Worm (Caenorhabditis elegans) whole organism, young adult: ENCODE data around the gene Y50E8A.12.

ENCODE experiments used
- B0035.1 ChIP-seq: sonication (generic microtip); optimal IDR thresholded peaks from 2 replicates; lab custom pipeline; 2016; ENCODE audit warnings: missing genetic modification characterization, mild to moderate bottlenecking, missing compliant biosample characterization, missing genotype, missing genetic modification reagents
- D2030.7 ChIP-seq: fragments of 200-800 bp; sonication (Bioruptor generic); IDR thresholded peaks from 2 replicates; pipeline ENCODE4 v1.3.6; 2022; ENCODE audit warnings: missing genetic modification reagents, missing genetic modification characterization, missing compliant biosample characterization
- F10E7.11 ChIP-seq: sonication (generic microtip); optimal IDR thresholded peaks from 2 replicates; lab custom pipeline; 2017; ENCODE audit warnings: mild to moderate bottlenecking, missing genetic modification characterization, moderate library complexity, missing compliant biosample characterization
- F23B12.7 ChIP-seq: sonication (generic microtip); optimal IDR thresholded peaks from 2 replicates; lab custom pipeline; 2017; ENCODE audit warnings: missing genetic modification characterization, mild to moderate bottlenecking, missing compliant biosample characterization, antibody characterized with exemption, moderate library complexity; ENCODE audit not compliant: insufficient read depth
- F33H1.4 ChIP-seq: fragments of 200-800 bp; sonication (Bioruptor generic); IDR thresholded peaks from 2 replicates; pipeline ENCODE4 v1.3.6; 2022; ENCODE audit warnings: missing genetic modification reagents, missing genetic modification characterization, missing compliant biosample characterization
- F39B2.1 ChIP-seq: fragments of 200-800 bp; sonication (Bioruptor generic); IDR thresholded peaks from 2 replicates; pipeline ENCODE4 v1.3.6; 2022; ENCODE audit warnings: missing genetic modification reagents, missing genetic modification characterization, missing compliant biosample characterization
- F49E8.2 ChIP-seq: sonication (generic microtip); optimal IDR thresholded peaks from 3 replicates; lab custom pipeline; 2017; ENCODE audit warnings: missing genetic modification characterization, mild to moderate bottlenecking, missing compliant biosample characterization, antibody characterized with exemption, moderate library complexity; ENCODE audit not compliant: insufficient read depth
- Y53F4B.3 ChIP-seq: fragments of 200-800 bp; sonication (Bioruptor generic); IDR thresholded peaks from 2 replicates; pipeline ENCODE4 v1.3.6; 2022; ENCODE audit warnings: missing genetic modification reagents, missing genetic modification characterization, missing compliant biosample characterization
- Y53G8AR.9 ChIP-seq: fragments of 200-800 bp; sonication (Bioruptor generic); conservative IDR thresholded peaks from 2 replicates; pipeline ENCODE4 v1.3.6; 2022; ENCODE audit warnings: missing genetic modification reagents, missing genetic modification characterization, missing compliant biosample characterization
- Y56A3A.18 ChIP-seq: fragments of 200-800 bp; sonication (Bioruptor generic); IDR thresholded peaks from 2 replicates; pipeline ENCODE4 v1.3.6; 2022; ENCODE audit warnings: missing genetic modification reagents, missing genetic modification characterization, missing compliant biosample characterization
- Y67H2A.10 ChIP-seq: fragments of 200-800 bp; sonication (Bioruptor generic); conservative IDR thresholded peaks from 2 replicates; pipeline ENCODE4 v1.3.6; 2022; ENCODE audit warnings: missing genetic modification reagents, missing genetic modification characterization, missing compliant biosample characterization
- ZK185.1 ChIP-seq: sonication (generic microtip); optimal IDR thresholded peaks from 2 replicates; lab custom pipeline; 2016; ENCODE audit warnings: mild to moderate bottlenecking, missing genetic modification characterization, missing compliant biosample characterization; ENCODE audit not compliant: poor library complexity, severe bottlenecking
- attf-6 ChIP-seq: fragments of 200-800 bp; sonication (Bioruptor generic); IDR thresholded peaks from 2 replicates; pipeline ENCODE4 v1.3.6; 2022; ENCODE audit warnings: missing genetic modification reagents, missing genetic modification characterization, missing compliant biosample characterization
- bed-1 ChIP-seq: fragments of 200-800 bp; sonication (Bioruptor generic); IDR thresholded peaks from 2 replicates; pipeline ENCODE4 v1.3.6; 2022; ENCODE audit warnings: missing genetic modification reagents, missing genetic modification characterization, missing compliant biosample characterization
- cebp-1 ChIP-seq, 2 experiments: fragments of 200-800 bp in 1 of 2; sonication (Bioruptor generic) in 1 of 2; sonication (generic microtip) in 1 of 2; IDR thresholded peaks in 1 of 2; optimal IDR thresholded peaks in 1 of 2; 2 replicates each; pipeline versions ENCODE4 v1.3.6 to Lab custom; 2017 to 2022; ENCODE audit warnings: missing compliant biosample characterization in 2 of 2, missing genetic modification characterization in 2 of 2, mild to moderate bottlenecking in 1 of 2, missing genetic modification reagents in 1 of 2, moderate library complexity in 1 of 2
- ceh-79 ChIP-seq: sonication (generic microtip); optimal IDR thresholded peaks from 2 replicates; lab custom pipeline; 2017; ENCODE audit warnings: mild to moderate bottlenecking, missing genetic modification characterization, missing compliant biosample characterization
- dox-1 ChIP-seq: fragments of 200-800 bp; sonication (Bioruptor generic); IDR thresholded peaks from 2 replicates; pipeline ENCODE4 v1.3.6; 2022; ENCODE audit warnings: missing genetic modification reagents, missing genetic modification characterization, missing compliant biosample characterization
- egrh-3 ChIP-seq: fragments of 200-800 bp; sonication (Bioruptor generic); IDR thresholded peaks from 2 replicates; pipeline ENCODE4 v1.3.6; 2022; ENCODE audit warnings: missing genetic modification reagents, missing genetic modification characterization, missing compliant biosample characterization
- hrde-1 ChIP-seq: sonication (generic microtip); optimal IDR thresholded peaks from 2 replicates; lab custom pipeline; 2016; ENCODE audit warnings: missing genetic modification characterization, mild to moderate bottlenecking, missing compliant biosample characterization, moderate library complexity, missing genotype, missing genetic modification reagents, borderline replicate concordance
- let-526 ChIP-seq: fragments of 200-800 bp; sonication (Bioruptor generic); IDR thresholded peaks from 2 replicates; pipeline ENCODE4 v1.3.6; 2022; ENCODE audit warnings: missing genetic modification reagents, missing genetic modification characterization, missing compliant biosample characterization
- lin-26 ChIP-seq: fragments of 200-800 bp; sonication (Bioruptor generic); IDR thresholded peaks from 2 replicates; pipeline ENCODE4 v1.3.6; 2022; ENCODE audit warnings: missing genetic modification reagents, missing genetic modification characterization, missing compliant biosample characterization
- lin-35 ChIP-seq, 3 experiments: fragments of 150-350 bp in 2 of 3; sonication (generic microtip) in 1 of 3; optimal IDR thresholded peaks; 2 replicates each; lab custom pipeline; 2014 to 2018; ENCODE audit warnings: missing biosample characterization in 3 of 3, missing genetic modification characterization in 3 of 3, missing genetic modification reagents in 3 of 3
- lin-54 ChIP-seq: fragments of 200-800 bp; sonication (Bioruptor generic); optimal IDR thresholded peaks from 2 replicates; lab custom pipeline; 2018; ENCODE audit warnings: mild to moderate bottlenecking, missing genetic modification characterization, missing compliant biosample characterization
- lsy-27 ChIP-seq: sonication (generic microtip); optimal IDR thresholded peaks from 2 replicates; lab custom pipeline; 2017; ENCODE audit warnings: missing genetic modification characterization, mild to moderate bottlenecking, missing compliant biosample characterization, antibody characterized with exemption, missing genotype, borderline replicate concordance; ENCODE audit not compliant: insufficient read depth
- madf-8 ChIP-seq: fragments of 200-800 bp; sonication (Bioruptor generic); conservative IDR thresholded peaks from 2 replicates; pipeline ENCODE4 v1.3.6; 2022; ENCODE audit warnings: missing genetic modification reagents, missing genetic modification characterization, missing compliant biosample characterization
- mcd-1 ChIP-seq: fragments of 200-800 bp; sonication (Bioruptor generic); IDR thresholded peaks from 2 replicates; pipeline ENCODE4 v1.3.6; 2022; ENCODE audit warnings: missing genetic modification reagents, missing genetic modification characterization, missing compliant biosample characterization
- nhr-120 ChIP-seq: fragments of 200-800 bp; sonication (Bioruptor generic); IDR thresholded peaks from 2 replicates; pipeline ENCODE4 v1.3.6; 2022; ENCODE audit warnings: missing genetic modification characterization, missing compliant biosample characterization
- nhr-27 ChIP-seq: fragments of 200-800 bp; sonication (Bioruptor generic); optimal IDR thresholded peaks from 2 replicates; lab custom pipeline; 2018; ENCODE audit warnings: mild to moderate bottlenecking, missing genetic modification characterization, moderate library complexity, missing compliant biosample characterization
- repo-1 ChIP-seq: sonication (generic microtip); optimal IDR thresholded peaks from 2 replicates; lab custom pipeline; 2017; ENCODE audit warnings: mild to moderate bottlenecking, missing genetic modification characterization, missing compliant biosample characterization
- sea-2 ChIP-seq: fragments of 200-800 bp; sonication (Bioruptor generic); IDR thresholded peaks from 2 replicates; pipeline ENCODE4 v1.3.6; 2022; ENCODE audit warnings: missing genetic modification characterization, missing compliant biosample characterization
- tbp1 ChIP-seq: fragments of 200-800 bp; sonication (Bioruptor generic); optimal IDR thresholded peaks from 2 replicates; lab custom pipeline; 2018; ENCODE audit warnings: mild to moderate bottlenecking, missing genetic modification characterization, missing compliant biosample characterization
- tbx-9 ChIP-seq: sonication (generic microtip); optimal IDR thresholded peaks from 2 replicates; lab custom pipeline; 2016; ENCODE audit warnings: borderline replicate concordance, missing genetic modification characterization, inconsistent platforms, missing compliant biosample characterization
- zfh-2 ChIP-seq: fragments of 200-800 bp; sonication (Bioruptor generic); conservative IDR thresholded peaks from 2 replicates; pipeline ENCODE4 v1.3.6; 2022; ENCODE audit warnings: missing genetic modification reagents, missing genetic modification characterization, missing compliant biosample characterization
- ztf-18 ChIP-seq: sonication (generic microtip); optimal IDR thresholded peaks from 2 replicates; lab custom pipeline; 2016; ENCODE audit warnings: missing genotype, mild to moderate bottlenecking, missing genetic modification characterization, missing compliant biosample characterization
- ztf-22 ChIP-seq: fragments of 200-800 bp; sonication (Bioruptor generic); optimal IDR thresholded peaks from 2 replicates; lab custom pipeline; 2018; ENCODE audit warnings: mild to moderate bottlenecking, missing genetic modification characterization, moderate library complexity, missing compliant biosample characterization
- ztf-6 ChIP-seq: fragments of 200-800 bp; sonication (Bioruptor generic); IDR thresholded peaks from 2 replicates; pipeline ENCODE4 v1.3.6; 2022; ENCODE audit warnings: missing genetic modification reagents, missing genetic modification characterization, missing compliant biosample characterization

Gene Y50E8A.12

ce11 chrV:14763582-14763981 lies 20.4 kb downstream of the Y50E8A.12 start:
- TF ChIP-seq repo-1 (tag; lab: Kevin White, UChicago): no peak
- TF ChIP-seq F10E7.11 (tag; lab: Kevin White, UChicago): no peak
- no peak for TF ChIP-seq zfh-2 (GFP tag; lab: Robert Waterston, UW)
- TF ChIP-seq Y53G8AR.9: no peak
- TF ChIP-seq lin-54 (GFP tag; lab: Kevin White, UChicago): no peak

DNA sequence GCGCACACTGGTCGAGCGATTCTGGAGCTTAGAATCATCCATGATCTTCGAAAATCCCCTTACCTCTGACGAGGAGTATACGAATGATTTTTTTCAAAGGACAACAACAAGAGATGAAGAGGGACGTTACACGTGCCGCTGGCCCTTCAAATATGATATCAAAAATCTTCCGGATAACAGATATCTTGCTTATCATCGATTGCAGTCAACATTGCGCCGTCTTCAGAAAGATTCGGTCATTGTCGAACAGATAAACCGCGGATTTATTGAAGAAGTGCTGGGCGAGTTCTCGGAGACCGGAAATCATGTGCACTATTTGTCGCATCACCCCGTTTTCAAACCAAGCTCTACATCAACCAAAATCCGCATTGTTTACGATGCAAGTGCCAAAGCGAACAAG lies 21.4 kb downstream of the Y50E8A.12 start:
- TF ChIP-seq tbx-9: no peak
- TF ChIP-seq egrh-3 (GFP tag; lab: Robert Waterston, UW): no peak
- TF ChIP-seq nhr-120 (GFP tag; lab: Robert Waterston, UW): no peak
- TF ChIP-seq cebp-1 (GFP tag; IDR thresholded peaks at IDR 0.05; lab: Robert Waterston, UW): no peak
- no peak for TF ChIP-seq cebp-1 (tag; optimal IDR thresholded peaks at IDR 0.05; lab: Kevin White, UChicago)
- no peak for TF ChIP-seq ztf-18
- no peak for TF ChIP-seq tbp1
- no peak for TF ChIP-seq ztf-6 (GFP tag; lab: Robert Waterston, UW)
- no peak for TF ChIP-seq ZK185.1
- no peak for TF ChIP-seq D2030.7
- no peak for TF ChIP-seq B0035.1 (tag; lab: Kevin White, UChicago)

DNA sequence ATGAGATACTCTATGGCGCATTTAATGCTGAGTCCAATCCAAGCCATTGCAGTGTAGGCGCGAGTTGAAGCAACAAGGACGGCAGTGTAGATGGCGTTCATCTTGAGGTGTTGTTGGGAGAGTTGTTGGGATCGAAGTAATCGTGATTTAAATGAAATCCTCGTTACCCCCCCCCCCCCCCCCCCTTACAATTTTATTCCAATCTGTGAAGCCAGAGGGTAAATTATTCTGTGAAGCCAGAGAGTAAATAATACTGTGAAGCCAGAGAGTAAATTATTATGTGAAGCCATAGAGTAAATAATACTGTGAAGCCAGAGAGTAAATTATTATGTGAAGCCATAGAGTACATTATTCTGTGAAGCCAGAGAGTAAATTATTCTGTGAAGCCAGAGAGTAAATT lies 33.7 kb downstream of the Y50E8A.12 start, which contains the start of gene nspa-10:
Gene nspa-10, minus strand, starts transcription at position 101 of the 400 bp plus-strand sequence.
- peak; percentile 17; the same call in 1 of the 2 replicates for TF ChIP-seq egrh-3 (GFP tag; lab: Robert Waterston, UW)
- TF ChIP-seq, all 124 proteins: peak for 1; not testable (repeated sequence) for 123

ce11 chrV:14748608-14749137 lies 35.3 kb downstream of the Y50E8A.12 start, which contains the start of the genes lipl-8 and Y50E8A.22:
Gene lipl-8, minus strand, starts transcription at chrV:14748708.
Gene Y50E8A.22, minus strand, starts transcription at chrV:14749087.
- no peak for TF ChIP-seq D2030.7
- TF ChIP-seq nhr-27 (tag; lab: Kevin White, UChicago): no peak
- TF ChIP-seq tbp1: no peak

DNA sequence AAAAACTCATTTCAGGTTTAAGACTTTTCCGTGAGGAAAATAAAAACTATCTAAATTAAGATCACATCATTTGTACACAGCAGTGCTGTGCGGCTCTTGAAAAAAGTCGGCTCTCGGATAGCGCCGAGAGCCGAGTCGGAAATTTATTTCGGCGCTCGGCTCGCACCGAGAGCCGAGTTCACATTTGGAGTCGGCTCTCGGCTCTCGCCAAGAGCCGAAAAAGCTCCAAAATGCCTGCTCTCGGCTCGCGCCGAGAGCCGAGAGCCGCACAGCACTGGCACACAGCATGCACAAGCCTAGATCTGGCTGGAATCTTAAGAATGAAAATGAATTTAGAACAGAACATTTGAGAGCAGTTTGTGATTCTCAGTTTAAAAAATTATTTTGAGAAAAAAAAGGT lies 37.0 kb downstream of the Y50E8A.12 start:
- no peak for TF ChIP-seq cebp-1 (GFP tag; IDR thresholded peaks at IDR 0.05; lab: Robert Waterston, UW)
- TF ChIP-seq cebp-1 (tag; optimal IDR thresholded peaks at IDR 0.05; lab: Kevin White, UChicago): no peak
- no peak for TF ChIP-seq F33H1.4 (GFP tag; lab: Robert Waterston, UW)
- TF ChIP-seq sea-2 (GFP tag; lab: Robert Waterston, UW): no peak
- no peak for TF ChIP-seq ceh-79 (tag; lab: Kevin White, UChicago)
- TF ChIP-seq egrh-3 (GFP tag; lab: Robert Waterston, UW): peak; percentile 70; the same call in 1 of the 2 replicates
- no peak for TF ChIP-seq dox-1 (GFP tag; lab: Robert Waterston, UW)
- no peak for TF ChIP-seq madf-8
- TF ChIP-seq F23B12.7 (tag; lab: Kevin White, UChicago): no peak
- TF ChIP-seq mcd-1 (GFP tag; lab: Robert Waterston, UW): no peak
- peak; percentile 79; the same call in 1 of the 2 replicates for TF ChIP-seq zfh-2 (GFP tag; lab: Robert Waterston, UW)
- no peak for TF ChIP-seq F49E8.2 (tag; lab: Kevin White, UChicago)
- no peak for TF ChIP-seq bed-1 (GFP tag; lab: Robert Waterston, UW)
- TF ChIP-seq let-526 (GFP tag; lab: Robert Waterston, UW): no peak
- no peak for TF ChIP-seq lsy-27
- TF ChIP-seq, all 124 proteins: peak for 2

DNA sequence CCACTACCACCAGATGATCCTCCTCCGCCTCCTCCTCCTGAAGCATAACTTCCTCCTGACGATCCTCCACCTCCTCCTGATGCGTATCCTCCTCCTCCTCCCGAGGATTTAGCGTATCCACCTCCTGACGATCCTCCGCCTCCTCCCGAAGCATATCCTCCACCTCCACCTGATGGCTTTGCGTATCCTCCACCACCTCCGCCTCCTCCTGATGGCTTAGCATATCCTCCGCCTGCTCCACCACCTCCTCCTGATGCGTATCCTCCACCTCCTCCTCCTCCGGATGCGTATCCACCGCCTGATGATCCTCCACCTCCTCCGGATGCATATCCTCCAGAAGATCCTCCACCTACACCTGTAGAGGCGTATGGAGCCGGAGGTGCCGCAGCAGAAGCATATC lies 39.2 kb downstream of the Y50E8A.12 start:
- TF ChIP-seq dox-1 (GFP tag; lab: Robert Waterston, UW): no peak
- TF ChIP-seq lin-26 (GFP tag; lab: Robert Waterston, UW): 0 out of 2 replicates have a peak, but pooled peaks have one; percentile 14
- no peak for TF ChIP-seq hrde-1 (tag; lab: Kevin White, UChicago)
- TF ChIP-seq zfh-2 (GFP tag; lab: Robert Waterston, UW): peak; percentile 85
- no peak for TF ChIP-seq attf-6 (GFP tag; lab: Robert Waterston, UW)
- no peak for TF ChIP-seq tbp1
- no peak for TF ChIP-seq Y56A3A.18 (GFP tag; lab: Robert Waterston, UW)
- no peak for TF ChIP-seq Y67H2A.10 (GFP tag; lab: Robert Waterston, UW)
- peak; percentile 69 for TF ChIP-seq egrh-3 (GFP tag; lab: Robert Waterston, UW)
- no peak for TF ChIP-seq ztf-22 (GFP tag; lab: Kevin White, UChicago)
- TF ChIP-seq D2030.7: no peak
- no peak for TF ChIP-seq Y53F4B.3 (GFP tag; lab: Robert Waterston, UW)
- TF ChIP-seq F39B2.1 (GFP tag; lab: Robert Waterston, UW): no peak
- no peak for TF ChIP-seq lin-35 (GFP tag; optimal IDR thresholded peaks at IDR 0.05; lab: Kevin White, UChicago)
